Fruit fly (Drosophila melanogaster) whole organism, embryonic: ENCODE data around the gene Tlk.
A peak's percentile ranks its signal among the peaks of the same experiment; 100 is the strongest.

ENCODE experiments used
- Ada2b ChIP-seq: fragments of 200-800 bp; sonication (Bioruptor generic); IDR thresholded peaks from 2 replicates; pipeline ENCODE4 v1.3.6; 2022; ENCODE audit warnings: missing biosample characterization, missing genetic modification characterization
- B-H1 ChIP-seq: fragments of 200-800 bp; sonication (Bioruptor generic); IDR thresholded peaks from 3 replicates; pipeline ENCODE4 v1.3.6; 2022; ENCODE audit warnings: missing biosample characterization, missing genetic modification characterization
- Bteb2 ChIP-seq: fragments of 200-800 bp; sonication (Bioruptor generic); optimal IDR thresholded peaks from 2 replicates; lab custom pipeline; 2016; ENCODE audit warnings: missing biosample characterization, missing genetic modification characterization
- C15 ChIP-seq: fragments of 200-800 bp; sonication (Bioruptor generic); IDR thresholded peaks from 3 replicates; pipeline ENCODE4 v1.3.6; 2022; ENCODE audit warnings: missing biosample characterization, missing genetic modification characterization
- CG10209 ChIP-seq: fragments of 200-800 bp; sonication (Bioruptor generic); optimal IDR thresholded peaks from 3 replicates; lab custom pipeline; 2017; ENCODE audit warnings: missing biosample characterization, mild to moderate bottlenecking, missing genetic modification characterization, missing genetic modification reagents
- CG1024 ChIP-seq: fragments of 200-800 bp; sonication (Bioruptor generic); IDR thresholded peaks from 2 replicates; pipeline ENCODE4 v1.3.6; 2022; ENCODE audit warnings: missing biosample characterization, missing genetic modification characterization
- CG11398 ChIP-seq: fragments of 200-800 bp; sonication (Bioruptor generic); optimal IDR thresholded peaks from 2 replicates; lab custom pipeline; 2016; ENCODE audit warnings: missing biosample characterization, missing genetic modification characterization
- CG11723 ChIP-seq: fragments of 200-800 bp; sonication (Bioruptor generic); optimal IDR thresholded peaks from 2 replicates; lab custom pipeline; 2017; ENCODE audit warnings: missing biosample characterization, mild to moderate bottlenecking, missing genetic modification characterization
- CG12104 ChIP-seq: fragments of 200-800 bp; sonication (Bioruptor generic); optimal IDR thresholded peaks from 3 replicates; lab custom pipeline; 2016; ENCODE audit warnings: missing biosample characterization, missing genetic modification characterization
- CG15011 ChIP-seq: fragments of 200-800 bp; sonication (Bioruptor generic); optimal IDR thresholded peaks from 3 replicates; lab custom pipeline; 2018; ENCODE audit warnings: missing biosample characterization, mild to moderate bottlenecking, missing genetic modification characterization
- CG17385 ChIP-seq: fragments of 200-800 bp; sonication (Bioruptor generic); optimal IDR thresholded peaks from 3 replicates; lab custom pipeline; 2018; ENCODE audit warnings: missing biosample characterization, mild to moderate bottlenecking, missing genetic modification characterization
- CG17829 ChIP-seq: fragments of 200-800 bp; optimal IDR thresholded peaks from 2 replicates; lab custom pipeline; 2019; ENCODE audit warnings: missing biosample characterization, mild to moderate bottlenecking, missing genetic modification characterization, moderate library complexity
- CG18619 ChIP-seq: fragments of 200-800 bp; sonication (Bioruptor generic); optimal IDR thresholded peaks from 3 replicates; lab custom pipeline; 2017; ENCODE audit warnings: missing biosample characterization, mild to moderate bottlenecking, missing genetic modification characterization
- CG30403 ChIP-seq: fragments of 200-800 bp; sonication (Bioruptor generic); optimal IDR thresholded peaks from 3 replicates; lab custom pipeline; 2016; ENCODE audit warnings: missing biosample characterization, missing genetic modification characterization
- CG42726 ChIP-seq: fragments of 200-800 bp; sonication (Bioruptor generic); IDR thresholded peaks from 2 replicates; pipeline ENCODE4 v1.3.6; 2022; ENCODE audit warnings: missing biosample characterization, missing genetic modification characterization; ENCODE audit not compliant: partially characterized antibody
- CG4282 ChIP-seq: fragments of 200-800 bp; sonication (Bioruptor generic); optimal IDR thresholded peaks from 2 replicates; lab custom pipeline; 2016; ENCODE audit warnings: missing biosample characterization, missing genetic modification characterization
- CG43689 ChIP-seq: fragments of 200-800 bp; sonication (Bioruptor generic); IDR thresholded peaks from 2 replicates; pipeline ENCODE4 v1.3.6; 2022; ENCODE audit warnings: missing biosample characterization, missing genetic modification characterization
- CG5180 ChIP-seq: fragments of 200-800 bp; sonication (Bioruptor generic); optimal IDR thresholded peaks from 3 replicates; lab custom pipeline; 2017; ENCODE audit warnings: missing biosample characterization, missing genetic modification characterization, mild to moderate bottlenecking, moderate library complexity, missing genetic modification reagents
- CG6791 ChIP-seq: fragments of 200-800 bp; sonication (Bioruptor generic); IDR thresholded peaks from 3 replicates; pipeline ENCODE4 v1.3.6; 2022; ENCODE audit warnings: missing biosample characterization, missing genetic modification characterization; ENCODE audit not compliant: partially characterized antibody
- CG8359 ChIP-seq: fragments of 200-800 bp; sonication (Bioruptor generic); optimal IDR thresholded peaks from 2 replicates; lab custom pipeline; 2017; ENCODE audit warnings: missing biosample characterization, mild to moderate bottlenecking, missing genetic modification characterization, borderline replicate concordance
- CG8478 ChIP-seq: fragments of >200 bp; optimal IDR thresholded peaks from 2 replicates; lab custom pipeline; 2018
- CG8924 ChIP-seq: fragments of 200-800 bp; optimal IDR thresholded peaks from 3 replicates; lab custom pipeline; 2019; ENCODE audit warnings: missing biosample characterization, mild to moderate bottlenecking, missing genetic modification characterization, moderate library complexity
- CG9437 ChIP-seq: fragments of 200-800 bp; sonication (Bioruptor generic); optimal IDR thresholded peaks from 2 replicates; lab custom pipeline; 2018; ENCODE audit warnings: missing biosample characterization, mild to moderate bottlenecking, missing genetic modification characterization
- CkIIα-i1 ChIP-seq: fragments of 200-800 bp; sonication (Bioruptor generic); IDR thresholded peaks from 2 replicates; pipeline ENCODE4 v1.3.6; 2022; ENCODE audit warnings: missing biosample characterization, missing genetic modification characterization
- D19B ChIP-seq: fragments of 200-800 bp; sonication (Bioruptor generic); optimal IDR thresholded peaks from 2 replicates; lab custom pipeline; 2017; ENCODE audit warnings: missing biosample characterization, mild to moderate bottlenecking, missing genetic modification characterization
- HLH3B ChIP-seq: fragments of 200-800 bp; sonication (Bioruptor generic); IDR thresholded peaks from 2 replicates; pipeline ENCODE4 v1.3.6; 2022; ENCODE audit warnings: missing biosample characterization, missing genetic modification characterization
- Lhr ChIP-seq: fragments of 200-800 bp; sonication (Bioruptor generic); optimal IDR thresholded peaks from 3 replicates; lab custom pipeline; 2017; ENCODE audit warnings: mild to moderate bottlenecking, missing biosample characterization, missing genetic modification reagents, missing genetic modification characterization
- Lpt ChIP-seq: fragments of >200 bp; optimal IDR thresholded peaks from 2 replicates; lab custom pipeline; 2018; ENCODE audit warnings: missing biosample characterization, missing genetic modification characterization
- Scr ChIP-seq: fragments of 200-800 bp; sonication (Bioruptor generic); IDR thresholded peaks from 2 replicates; pipeline ENCODE4 v1.3.6; 2022; ENCODE audit warnings: missing biosample characterization, missing genetic modification characterization; ENCODE audit not compliant: partially characterized antibody
- Usf ChIP-seq: fragments of 200-800 bp; sonication (Bioruptor generic); optimal IDR thresholded peaks from 2 replicates; lab custom pipeline; 2017; ENCODE audit warnings: missing genotype, missing biosample characterization, missing genetic modification characterization
- al ChIP-seq: fragments of 200-800 bp; sonication (Bioruptor generic); IDR thresholded peaks from 2 replicates; pipeline ENCODE4 v1.3.6; 2022; ENCODE audit warnings: missing biosample characterization, missing genetic modification characterization
- ase ChIP-seq: fragments of 200-800 bp; sonication (Bioruptor generic); IDR thresholded peaks from 3 replicates; pipeline ENCODE4 v1.3.6; 2022; ENCODE audit warnings: missing biosample characterization, missing genetic modification characterization
- bigmax ChIP-seq: fragments of 200-800 bp; sonication (Bioruptor generic); optimal IDR thresholded peaks from 2 replicates; lab custom pipeline; 2018; ENCODE audit warnings: missing biosample characterization, mild to moderate bottlenecking, missing genetic modification characterization
- corto ChIP-seq: fragments of 200-800 bp; sonication (Bioruptor generic); optimal IDR thresholded peaks from 2 replicates; lab custom pipeline; 2016; ENCODE audit warnings: missing biosample characterization, mild to moderate bottlenecking, missing genetic modification characterization, moderate library complexity
- crc ChIP-seq: fragments of 200-800 bp; sonication (Bioruptor generic); optimal IDR thresholded peaks from 2 replicates; lab custom pipeline; 2016; ENCODE audit warnings: missing biosample characterization, missing genetic modification characterization
- dan ChIP-seq: fragments of 200-800 bp; sonication (Bioruptor generic); IDR thresholded peaks from 2 replicates; pipeline ENCODE4 v1.3.6; 2022; ENCODE audit warnings: missing biosample characterization, missing genetic modification characterization
- fd64A ChIP-seq: fragments of 200-800 bp; sonication (Bioruptor generic); optimal IDR thresholded peaks from 3 replicates; lab custom pipeline; 2018; ENCODE audit warnings: missing biosample characterization, mild to moderate bottlenecking, missing genetic modification characterization
- gcm2 ChIP-seq: fragments of 200-800 bp; sonication (Bioruptor generic); optimal IDR thresholded peaks from 2 replicates; lab custom pipeline; 2016; ENCODE audit warnings: missing biosample characterization, missing genetic modification characterization
- grn ChIP-seq: fragments of 200-800 bp; sonication (Bioruptor generic); optimal IDR thresholded peaks from 3 replicates; lab custom pipeline; 2017; ENCODE audit warnings: missing biosample characterization, missing genetic modification characterization
- jigr1 ChIP-seq: fragments of 200-800 bp; sonication (Bioruptor generic); IDR thresholded peaks from 3 replicates; pipeline ENCODE4 v1.3.6; 2022; ENCODE audit warnings: missing biosample characterization, missing genetic modification characterization
- mirr ChIP-seq: fragments of 200-800 bp; sonication (Bioruptor generic); optimal IDR thresholded peaks from 3 replicates; lab custom pipeline; 2018; ENCODE audit warnings: missing biosample characterization, mild to moderate bottlenecking, missing genetic modification characterization
- nmo ChIP-seq: fragments of 200-800 bp; sonication (Bioruptor generic); optimal IDR thresholded peaks from 2 replicates; lab custom pipeline; 2018; ENCODE audit warnings: missing biosample characterization, mild to moderate bottlenecking, missing genetic modification characterization, moderate library complexity
- peb ChIP-seq: fragments of 200-800 bp; sonication (Bioruptor generic); IDR thresholded peaks from 2 replicates; pipeline ENCODE4 v1.3.6; 2022; ENCODE audit warnings: missing biosample characterization, missing genetic modification characterization
- prd ChIP-seq, 3 experiments: fragments of >200 bp in 2 of 3; fragments of 200-800 bp in 1 of 3; sonication (Bioruptor generic) in 1 of 3; optimal IDR thresholded peaks in 2 of 3; IDR thresholded peaks in 1 of 3; 2 replicates in 2 of 3; 3 replicates in 1 of 3; pipeline versions ENCODE4 v1.3.6 to Lab custom; 2017 to 2022; ENCODE audit warnings: missing biosample characterization in 1 of 3, missing genetic modification characterization in 1 of 3
- ro ChIP-seq: fragments of 200-800 bp; sonication (Bioruptor generic); IDR thresholded peaks from 2 replicates; pipeline ENCODE4 v1.3.6; 2022; ENCODE audit warnings: missing biosample characterization, missing genetic modification characterization
- salm ChIP-seq: fragments of 200-800 bp; sonication (Bioruptor generic); optimal IDR thresholded peaks from 2 replicates; lab custom pipeline; 2018; ENCODE audit warnings: missing biosample characterization, mild to moderate bottlenecking, missing genetic modification characterization
- slbo ChIP-seq: fragments of 200-800 bp; sonication (Bioruptor generic); IDR thresholded peaks from 2 replicates; pipeline ENCODE4 v1.3.6; 2022; ENCODE audit warnings: missing biosample characterization, missing genetic modification characterization
- tin ChIP-seq: fragments of 200-800 bp; sonication (Bioruptor generic); optimal IDR thresholded peaks from 3 replicates; lab custom pipeline; 2016; ENCODE audit warnings: missing biosample characterization, missing genetic modification characterization
- tna ChIP-seq: fragments of 200-800 bp; sonication (Bioruptor generic); IDR thresholded peaks from 2 replicates; pipeline ENCODE4 v1.3.6; 2022; ENCODE audit warnings: missing biosample characterization, missing genetic modification characterization; ENCODE audit not compliant: partially characterized antibody
- wor ChIP-seq: fragments of 200-800 bp; sonication (Bioruptor generic); IDR thresholded peaks from 2 replicates; pipeline ENCODE4 v1.3.6; 2022; ENCODE audit warnings: missing biosample characterization, missing genetic modification characterization

Gene Tlk

dm6 chrX:3677847-3678411 is 41.9 kb upstream of the Tlk start (continued):
- TF ChIP-seq CG8924 (peak; percentile 92), Usf (peak; percentile 78), Bteb2 (GFP tag; lab: Kevin White, UChicago) (no peak), Lhr (peak; percentile 39), Lpt (no peak), CG43689 (GFP tag; lab: Robert Waterston, UW) (no peak), grn (GFP tag; lab: Kevin White, UChicago) (no peak), dan (GFP tag; lab: Robert Waterston, UW) (no peak), wor (peak; percentile 69), tna (GFP tag; lab: Robert Waterston, UW) (no peak), peb (GFP tag; lab: Robert Waterston, UW) (no peak), CG10209 (GFP tag; lab: Kevin White, UChicago) (peak; percentile 89), CG5180 (GFP tag; lab: Kevin White, UChicago) (peak; percentile 76), CG30403 (GFP tag; lab: Kevin White, UChicago) (peak; percentile 71), C15 (GFP tag; lab: Robert Waterston, UW) (no peak), CG11723 (peak; percentile 78), fd64A (no peak), CkIIα-i1 (GFP tag; lab: Robert Waterston, UW) (no peak), crc (GFP tag; lab: Kevin White, UChicago) (no peak), CG17385 (GFP tag; lab: Kevin White, UChicago) (peak; percentile 99), Ada2b (GFP tag; lab: Robert Waterston, UW) (no peak), CG18619 (peak; percentile 88), corto (GFP tag; lab: Kevin White, UChicago) (peak; percentile 64), gcm2 (GFP tag; lab: Kevin White, UChicago) (no peak), tin (peak; percentile 65), HLH3B (GFP tag; lab: Robert Waterston, UW) (peak; percentile 59; the same call in 1 of the 2 replicates), D19B (GFP tag; lab: Kevin White, UChicago) (peak; percentile 54), CG12104 (GFP tag; lab: Kevin White, UChicago) (peak; percentile 57), CG4282 (GFP tag; lab: Kevin White, UChicago) (no peak), CG9437 (peak; percentile 89), Scr (GFP tag; lab: Robert Waterston, UW) (no peak), CG42726 (no peak), CG17829 (tag; lab: Kevin White, UChicago) (peak; percentile 88), bigmax (GFP tag; lab: Kevin White, UChicago) (no peak), al (peak; percentile 49; the same call in 1 of the 2 replicates), CG8359 (GFP tag; lab: Kevin White, UChicago) (peak; percentile 76), nmo (GFP tag; lab: Kevin White, UChicago) (peak; percentile 96), CG6791 (GFP tag; lab: Robert Waterston, UW) (no peak), salm (tag; lab: Kevin White, UChicago) (peak; percentile 75), CG8478 (lab: Kevin White, UChicago) (no peak), mirr (no peak), prd (optimal IDR thresholded peaks at IDR 0.05; lab: Kevin White, UChicago) (no peak), prd (GFP tag; IDR thresholded peaks at IDR 0.05; lab: Robert Waterston, UW) (peak; percentile 78), CG1024 (GFP tag; lab: Robert Waterston, UW) (no peak), ro (no peak), CG15011 (GFP tag; lab: Kevin White, UChicago) (peak; percentile 23), ase (GFP tag; lab: Robert Waterston, UW) (peak; percentile 40; the same call in 2 of the 3 replicates), slbo (GFP tag; lab: Robert Waterston, UW) (peak; percentile 69), B-H1 (GFP tag; lab: Robert Waterston, UW) (peak; percentile 70), CG11398 (GFP tag; lab: Kevin White, UChicago) (no peak), jigr1 (GFP tag; lab: Robert Waterston, UW) (no peak)
